Fruit fly (Drosophila melanogaster): ENCODE data around the gene HisRS.

HisRS gene

dm6 chrX:18565630-18566319 is 50.5 kb downstream of the HisRS start (continued):
- no peak for TF ChIP-seq Side (GFP tag; optimal IDR thresholded peaks at IDR 0.05)
- TF ChIP-seq zen (tag; optimal IDR thresholded peaks at IDR 0.05), result no peak
- TF ChIP-seq wek (GFP tag; optimal IDR thresholded peaks at IDR 0.05), result no peak
- TF ChIP-seq jigr1 (GFP tag; IDR thresholded peaks at IDR 0.05), result no peak
- TF ChIP-seq Tbp (GFP tag; optimal IDR thresholded peaks at IDR 0.05), result no peak
- no peak for TF ChIP-seq ttk (GFP tag; IDR thresholded peaks at IDR 0.05)
- TF ChIP-seq tll (GFP tag; optimal IDR thresholded peaks at IDR 0.05), result no peak
- no peak for TF ChIP-seq repo (GFP tag; optimal IDR thresholded peaks at IDR 0.05)
- no peak for TF ChIP-seq CG33213 (GFP tag; optimal IDR thresholded peaks at IDR 0.05)
- no peak for TF ChIP-seq CG12769 (tag; optimal IDR thresholded peaks at IDR 0.05)
- TF ChIP-seq amos (GFP tag; IDR thresholded peaks at IDR 0.05; ENCODE audit: partially characterized antibody), result peak; percentile 63; the same call in 1 of the 2 replicates
- no peak for TF ChIP-seq mld (GFP tag; IDR thresholded peaks at IDR 0.05; ENCODE audit: partially characterized antibody)
- TF ChIP-seq prd (optimal IDR thresholded peaks at IDR 0.05), result no peak
- TF ChIP-seq prd (GFP tag; IDR thresholded peaks at IDR 0.05), result peak; percentile 46; the same call in 1 of the 3 replicates
- TF ChIP-seq sima (GFP tag; optimal IDR thresholded peaks at IDR 0.05), result no peak
- no peak for TF ChIP-seq CG9609 (GFP tag; optimal IDR thresholded peaks at IDR 0.05)
- no peak; the same call in 2 of the 3 replicates for TF ChIP-seq knrl (GFP tag; IDR thresholded peaks at IDR 0.05; ENCODE audit: partially characterized antibody)
- TF ChIP-seq Stat92E (GFP tag; optimal IDR thresholded peaks at IDR 0.05), result no peak
- peak; percentile 39 for TF ChIP-seq gem (tag; optimal IDR thresholded peaks at IDR 0.05)
- no peak for TF ChIP-seq ATbp (GFP tag; optimal IDR thresholded peaks at IDR 0.05)
- peak; percentile 29; the same call in 1 of the 3 replicates for TF ChIP-seq tgo (GFP tag; IDR thresholded peaks at IDR 0.05)
- no peak for TF ChIP-seq sd (tag; optimal IDR thresholded peaks at IDR 0.05)
- TF ChIP-seq psq (GFP tag; optimal IDR thresholded peaks at IDR 0.05), result no peak
- TF ChIP-seq dimm (GFP tag; IDR thresholded peaks at IDR 0.05), result no peak
- no peak for TF ChIP-seq Asciz (GFP tag; optimal IDR thresholded peaks at IDR 0.05)
- TF ChIP-seq cad (GFP tag; optimal IDR thresholded peaks at IDR 0.05), result no peak
- peak; percentile 28; the same call in 1 of the 2 replicates for TF ChIP-seq sisA (GFP tag; IDR thresholded peaks at IDR 0.05)
- TF ChIP-seq CG14710 (tag; optimal IDR thresholded peaks at IDR 0.05), result peak; percentile 22
- no peak for TF ChIP-seq CG4360 (GFP tag; IDR thresholded peaks at IDR 0.05)
- no peak for TF ChIP-seq bigmax (GFP tag; optimal IDR thresholded peaks at IDR 0.05)
- TF ChIP-seq exex (tag; optimal IDR thresholded peaks at IDR 0.05), result no peak
- no peak for TF ChIP-seq ems (GFP tag; optimal IDR thresholded peaks at IDR 0.05)
- 0 out of 3 replicates have a peak, but pooled peaks have one; percentile 14 for TF ChIP-seq vnd (GFP tag; IDR thresholded peaks at IDR 0.05; ENCODE audit: partially characterized antibody)
- TF ChIP-seq CG2678 (tag; optimal IDR thresholded peaks at IDR 0.05), result no peak
- peak; percentile 19 for TF ChIP-seq CG11504 (tag; optimal IDR thresholded peaks at IDR 0.05)
- TF ChIP-seq Opbp (GFP tag; IDR thresholded peaks at IDR 0.05; ENCODE audit: partially characterized antibody), result no peak
- peak; percentile 68 for TF ChIP-seq Drgx (GFP tag; IDR thresholded peaks at IDR 0.05)
- TF ChIP-seq CG3281 (GFP tag; optimal IDR thresholded peaks at IDR 0.05), result no peak
- no peak for TF ChIP-seq ap (GFP tag; IDR thresholded peaks at IDR 0.05)
- TF ChIP-seq CG4617 (GFP tag; optimal IDR thresholded peaks at IDR 0.05; ENCODE audit: borderline replicate concordance), result no peak
- TF ChIP-seq Taf1 (GFP tag; IDR thresholded peaks at IDR 0.05), result no peak
- TF ChIP-seq Camta (GFP tag; optimal IDR thresholded peaks at IDR 0.05), result no peak
- TF ChIP-seq phol (tag; optimal IDR thresholded peaks at IDR 0.05), result peak; percentile 54
- peak; percentile 57 for TF ChIP-seq CG16813 (GFP tag; IDR thresholded peaks at IDR 0.05; ENCODE audit: partially characterized antibody)
- TF ChIP-seq al (GFP tag; IDR thresholded peaks at IDR 0.05), result no peak
- no peak for TF ChIP-seq MESR4 (GFP tag; optimal IDR thresholded peaks at IDR 0.05)
- no peak for TF ChIP-seq Xbp1 (GFP tag; optimal IDR thresholded peaks at IDR 0.05)
- no peak for TF ChIP-seq CG8290 (GFP tag; optimal IDR thresholded peaks at IDR 0.05)
- no peak for TF ChIP-seq CG8290 (tag; optimal IDR thresholded peaks at IDR 0.05)
